Fruit fly (Drosophila melanogaster): ENCODE data around the gene CG44303.

DNA sequence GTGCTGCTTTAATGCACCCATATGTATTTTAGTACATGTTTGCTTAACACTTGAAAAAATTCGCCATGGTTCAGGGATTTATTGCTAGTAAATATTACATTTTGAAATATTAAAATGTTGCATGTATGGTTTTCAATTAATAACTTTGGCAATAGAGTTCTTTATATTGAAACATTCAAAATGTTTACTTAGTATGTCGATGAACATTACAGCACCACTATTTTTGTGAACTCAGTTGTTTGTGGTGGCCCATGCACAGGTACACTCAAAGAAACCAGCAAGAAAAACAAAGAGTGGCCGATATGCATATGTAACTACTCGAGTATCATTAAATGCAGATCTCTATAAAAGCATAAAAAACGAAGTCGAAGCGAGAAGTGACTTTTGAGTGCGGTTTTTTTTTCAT lies 14.8 kb upstream of the CG44303 start:
- peak; percentile 75 for TF ChIP-seq CG4318 (GFP tag; optimal IDR thresholded peaks at IDR 0.05)
- TF ChIP-seq CG31627 (GFP tag; optimal IDR thresholded peaks at IDR 0.05): peak; percentile 2
- peak; percentile 72 for TF ChIP-seq Lpt (GFP tag; optimal IDR thresholded peaks at IDR 0.05)
- peak; percentile 65 for TF ChIP-seq acj6 (GFP tag; optimal IDR thresholded peaks at IDR 0.05)
- no peak for TF ChIP-seq Sox102F (GFP tag; optimal IDR thresholded peaks at IDR 0.05)
- TF ChIP-seq CG3032 (tag; optimal IDR thresholded peaks at IDR 0.05): peak; percentile 75
- TF ChIP-seq CG7368 (GFP tag; optimal IDR thresholded peaks at IDR 0.05): peak; percentile 46
- TF ChIP-seq Sox14 (GFP tag; optimal IDR thresholded peaks at IDR 0.05): peak; percentile 49
- peak; percentile 65 to 83 for TF ChIP-seq ss (GFP tag; optimal IDR thresholded peaks at IDR 0.05)
- TF ChIP-seq CG11294 (GFP tag; IDR thresholded peaks at IDR 0.05): peak; percentile 46; the same call in 1 of the 2 replicates

Measured in whole organism, prepupa.